Fruit fly (Drosophila melanogaster) whole organism, adult: ENCODE results near the gene CG17230.

Source experiments
- CG11617 ChIP-seq: fragments of 200-800 bp; sonication (Bioruptor generic); optimal IDR thresholded peaks from 2 replicates; lab custom pipeline; 2017; ENCODE audit warnings: mild to moderate bottlenecking, missing biosample characterization, missing genetic modification reagents, missing genetic modification characterization
- CG14711 ChIP-seq: fragments of 200-800 bp; sonication (Bioruptor generic); optimal IDR thresholded peaks from 2 replicates; lab custom pipeline; 2018; ENCODE audit warnings: missing biosample characterization, mild to moderate bottlenecking, missing genetic modification characterization, moderate library complexity
- CG1620 ChIP-seq: fragments of 200-800 bp; sonication (Bioruptor generic); optimal IDR thresholded peaks from 2 replicates; lab custom pipeline; 2016; ENCODE audit warnings: missing biosample characterization, missing genetic modification characterization
- CG7045 ChIP-seq: fragments of 200-800 bp; sonication (Bioruptor generic); optimal IDR thresholded peaks from 2 replicates; lab custom pipeline; 2017; ENCODE audit warnings: missing biosample characterization, mild to moderate bottlenecking, missing genetic modification characterization
- Mnt ChIP-seq: fragments of 200-800 bp; sonication (Bioruptor generic); optimal IDR thresholded peaks from 2 replicates; lab custom pipeline; 2016; ENCODE audit warnings: missing biosample characterization, mild to moderate bottlenecking, missing genetic modification characterization
- cic ChIP-seq: fragments of 200-800 bp; sonication (Bioruptor generic); optimal IDR thresholded peaks from 2 replicates; lab custom pipeline; 2017; ENCODE audit warnings: missing biosample characterization, mild to moderate bottlenecking, missing genetic modification characterization, moderate library complexity
- cnc ChIP-seq, 2 experiments: fragments of >200 bp; optimal IDR thresholded peaks; 2 replicates each; lab custom pipeline; 2017
- kay ChIP-seq: fragments of 200-800 bp; sonication (Bioruptor generic); peaks from one replicate; lab custom pipeline; 2016; ENCODE audit warnings: missing biosample characterization, missing genetic modification characterization, borderline replicate concordance
- ovo ChIP-seq: fragments of 200-800 bp; sonication (Bioruptor generic); optimal IDR thresholded peaks from 2 replicates; lab custom pipeline; 2016; ENCODE audit warnings: missing biosample characterization, missing genetic modification characterization

DNA sequence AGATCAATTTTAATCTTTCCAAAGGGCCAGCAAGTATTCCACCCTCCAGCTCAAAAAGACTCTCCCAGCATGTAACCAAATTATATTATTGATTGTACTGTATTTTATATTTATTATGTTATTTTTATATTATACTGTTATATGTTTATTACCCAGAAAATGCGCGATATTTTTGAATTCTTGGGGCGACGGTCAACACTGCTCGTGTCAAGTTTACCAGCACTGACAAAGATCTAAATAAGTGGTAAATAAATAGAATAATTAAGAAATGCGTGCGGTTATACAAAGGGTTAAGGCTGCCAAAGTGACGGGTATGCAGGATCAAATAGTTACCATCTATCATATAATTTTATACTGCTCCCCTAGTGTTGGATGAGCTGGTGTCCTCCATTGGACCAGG, 7.8 kb upstream of the CG17230 start, which contains the start of gene Dtd:
- no peak for TF ChIP-seq cnc (optimal IDR thresholded peaks at IDR 0.05; lab: Kevin White, UChicago)
- no peak for TF ChIP-seq CG7045 (GFP tag; lab: Kevin White, UChicago)
- TF ChIP-seq CG1620 = no peak
- no peak for TF ChIP-seq CG11617
- TF ChIP-seq ovo = no peak
- no peak for TF ChIP-seq cic (GFP tag; lab: Kevin White, UChicago)
- no peak for TF ChIP-seq kay (GFP tag; lab: Kevin White, UChicago)
- TF ChIP-seq Mnt = peak; percentile 44
- peak; percentile 43 for TF ChIP-seq CG14711 (tag; lab: Kevin White, UChicago)
